Worm (Caenorhabditis elegans) whole organism, L1 larva: ENCODE data around the gene T28A11.22.

Experiments
- C16A3.4 ChIP-seq: fragments of 150-350 bp; optimal IDR thresholded peaks from 2 replicates; lab custom pipeline; 2014; ENCODE audit warnings: missing biosample characterization, missing genetic modification characterization
- C34B4.2 ChIP-seq: sonication (generic microtip); optimal IDR thresholded peaks from 2 replicates; lab custom pipeline; 2017; ENCODE audit warnings: mild to moderate bottlenecking, missing genetic modification characterization, missing compliant biosample characterization
- F16B12.6 ChIP-seq: fragments of 150-350 bp; optimal IDR thresholded peaks from 2 replicates; lab custom pipeline; 2014; ENCODE audit warnings: missing biosample characterization, missing genetic modification characterization
- ama-1 ChIP-seq: fragments of 150-350 bp; optimal IDR thresholded peaks from 2 replicates; lab custom pipeline; 2014
- ceh-8 ChIP-seq: fragments of 200-800 bp; sonication (Bioruptor generic); optimal IDR thresholded peaks from 2 replicates; lab custom pipeline; 2018; ENCODE audit warnings: mild to moderate bottlenecking, missing genetic modification characterization, moderate library complexity, missing compliant biosample characterization
- ceh-90 ChIP-seq: sonication (generic microtip); optimal IDR thresholded peaks from 2 replicates; lab custom pipeline; 2016; ENCODE audit warnings: missing genetic modification characterization, missing compliant biosample characterization
- efl-1 ChIP-seq, 4 experiments: fragments of 150-350 bp; optimal IDR thresholded peaks in 3 of 4; peaks in 1 of 4; 1 replicate in 1 of 4; 2 replicates in 3 of 4; lab custom pipeline; 2014; ENCODE audit warnings: missing biosample characterization in 2 of 4, missing genetic modification characterization in 2 of 4, missing genetic modification reagents in 2 of 4
- efl-3 ChIP-seq: fragments of 200-800 bp; sonication (Bioruptor generic); optimal IDR thresholded peaks from 2 replicates; lab custom pipeline; 2018; ENCODE audit warnings: mild to moderate bottlenecking, missing genetic modification characterization, missing compliant biosample characterization
- egl-13 ChIP-seq: sonication (generic microtip); optimal IDR thresholded peaks from 2 replicates; lab custom pipeline; 2016; ENCODE audit warnings: missing genotype, missing genetic modification reagents, missing genetic modification characterization, missing compliant biosample characterization
- fkh-10 ChIP-seq: sonication (generic microtip); optimal IDR thresholded peaks from 2 replicates; lab custom pipeline; 2017; ENCODE audit warnings: missing biosample characterization, missing genetic modification reagents, missing genetic modification characterization
- fkh-4 ChIP-seq: sonication (generic microtip); optimal IDR thresholded peaks from 2 replicates; lab custom pipeline; 2016; ENCODE audit warnings: missing compliant biosample characterization, missing genetic modification characterization, borderline replicate concordance
- fkh-8 ChIP-seq: sonication (generic microtip); optimal IDR thresholded peaks from 2 replicates; lab custom pipeline; 2016; ENCODE audit warnings: mild to moderate bottlenecking, missing genetic modification characterization, missing compliant biosample characterization
- fos-1 ChIP-seq: fragments of 150-350 bp; optimal IDR thresholded peaks from 2 replicates; lab custom pipeline; 2014; ENCODE audit warnings: missing biosample characterization, missing genetic modification characterization
- hpl-2 ChIP-seq: fragments of 150-350 bp; optimal IDR thresholded peaks from 2 replicates; lab custom pipeline; 2014; ENCODE audit warnings: missing biosample characterization, missing genetic modification reagents, missing genetic modification characterization
- isw-1 ChIP-seq: fragments of 200-800 bp; sonication (Bioruptor generic); IDR thresholded peaks from 2 replicates; pipeline ENCODE4 v1.3.6; 2022; ENCODE audit warnings: missing genetic modification characterization, missing compliant biosample characterization
- lin-14 ChIP-seq: fragments of 200-800 bp; sonication (Bioruptor generic); optimal IDR thresholded peaks from 2 replicates; lab custom pipeline; 2018; ENCODE audit warnings: mild to moderate bottlenecking, missing genetic modification characterization, moderate library complexity, missing compliant biosample characterization
- mdl-1 ChIP-seq, 2 experiments: fragments of 150-350 bp; optimal IDR thresholded peaks; 2 replicates each; lab custom pipeline; 2014 to 2017; ENCODE audit warnings: missing biosample characterization in 2 of 2, missing genetic modification characterization in 2 of 2, inconsistent platforms in 1 of 2
- mef-2 ChIP-seq: fragments of 150-350 bp; optimal IDR thresholded peaks from 2 replicates; lab custom pipeline; 2014; ENCODE audit warnings: missing biosample characterization, missing genetic modification characterization
- nhr-19 ChIP-seq: fragments of 200-800 bp; sonication (Bioruptor generic); conservative IDR thresholded peaks from 2 replicates; pipeline ENCODE4 v1.3.6; 2022; ENCODE audit warnings: missing genetic modification characterization, missing compliant biosample characterization
- nhr-20 ChIP-seq: sonication (generic microtip); optimal IDR thresholded peaks from 2 replicates; lab custom pipeline; 2016; ENCODE audit warnings: mild to moderate bottlenecking, missing genetic modification characterization, missing compliant biosample characterization
- nhr-28 ChIP-seq: fragments of 150-350 bp; optimal IDR thresholded peaks from 2 replicates; lab custom pipeline; 2014; ENCODE audit warnings: missing biosample characterization, missing genetic modification characterization
- nhr-47 ChIP-seq: sonication (generic microtip); optimal IDR thresholded peaks from 2 replicates; lab custom pipeline; 2016; ENCODE audit warnings: mild to moderate bottlenecking, missing genetic modification characterization, moderate library complexity, missing compliant biosample characterization
- nhr-71 ChIP-seq: sonication (generic microtip); optimal IDR thresholded peaks from 2 replicates; lab custom pipeline; 2016; ENCODE audit warnings: mild to moderate bottlenecking, missing genetic modification characterization, moderate library complexity, missing compliant biosample characterization
- nhr-77 ChIP-seq: fragments of 150-350 bp; optimal IDR thresholded peaks from 2 replicates; lab custom pipeline; 2014; ENCODE audit warnings: missing biosample characterization, missing genetic modification characterization
- pag-3 ChIP-seq: sonication (generic microtip); optimal IDR thresholded peaks from 2 replicates; lab custom pipeline; 2017; ENCODE audit warnings: missing genetic modification characterization, mild to moderate bottlenecking, missing compliant biosample characterization, antibody characterized with exemption, borderline replicate concordance; ENCODE audit not compliant: insufficient read depth
- rnt-1 ChIP-seq: sonication (generic microtip); optimal IDR thresholded peaks from 2 replicates; lab custom pipeline; 2016; ENCODE audit warnings: mild to moderate bottlenecking, missing genetic modification characterization, moderate library complexity, missing compliant biosample characterization
- snpc-4 ChIP-seq: fragments of 150-350 bp; optimal IDR thresholded peaks from 2 replicates; lab custom pipeline; 2014; ENCODE audit warnings: missing biosample characterization, missing genetic modification characterization
- sox-4 ChIP-seq: sonication (generic microtip); optimal IDR thresholded peaks from 2 replicates; lab custom pipeline; 2016; ENCODE audit warnings: missing genetic modification characterization, missing compliant biosample characterization
- swsn-7 ChIP-seq: sonication (generic microtip); optimal IDR thresholded peaks from 2 replicates; lab custom pipeline; 2016; ENCODE audit warnings: missing genetic modification characterization, missing compliant biosample characterization
- unc-30 ChIP-seq: sonication (generic microtip); optimal IDR thresholded peaks from 2 replicates; lab custom pipeline; 2017; ENCODE audit warnings: missing biosample characterization, missing genetic modification characterization
- unc-62 ChIP-seq: fragments of 150-350 bp; optimal IDR thresholded peaks from 2 replicates; lab custom pipeline; 2014; ENCODE audit warnings: missing biosample characterization, missing genetic modification reagents, missing genetic modification characterization
- unc-98 ChIP-seq: fragments of 200-800 bp; sonication (Bioruptor generic); IDR thresholded peaks from 2 replicates; pipeline ENCODE4 v1.3.6; 2022; ENCODE audit warnings: missing genetic modification characterization, missing compliant biosample characterization
- ztf-11 ChIP-seq, 2 experiments: sonication (generic microtip); optimal IDR thresholded peaks; 2 replicates each; lab custom pipeline; 2016 to 2017; ENCODE audit warnings: missing genetic modification characterization in 2 of 2, missing biosample characterization in 1 of 2, missing compliant biosample characterization in 1 of 2
- ztf-4 ChIP-seq: fragments of 150-350 bp; optimal IDR thresholded peaks from 2 replicates; lab custom pipeline; 2014; ENCODE audit warnings: missing biosample characterization, missing genetic modification characterization

Gene T28A11.22

DNA sequence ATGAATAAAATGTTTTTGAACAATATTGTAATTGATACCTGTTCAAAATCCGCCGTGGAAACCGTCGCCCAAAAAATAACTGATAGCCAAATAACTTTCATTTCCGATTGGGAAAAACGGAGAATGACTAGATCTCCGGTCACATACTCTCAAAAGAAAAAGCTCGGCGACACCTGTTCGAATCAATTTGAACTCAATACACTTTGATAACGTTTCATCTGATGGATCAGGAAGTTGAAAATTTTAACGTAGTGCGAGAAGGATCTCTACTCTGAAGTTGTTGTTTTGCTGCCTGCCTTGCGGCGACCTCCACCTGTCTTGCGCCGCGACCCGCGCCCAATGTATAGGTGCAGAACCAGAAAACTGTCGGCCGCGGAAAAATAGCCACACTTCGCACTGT is 15.8 kb downstream of the T28A11.22 start, which contains the start of gene T28A11.20:
Gene T28A11.20, minus strand, starts transcription at position 101 of the 400 bp plus-strand sequence.
- TF ChIP-seq nhr-77 (tag; lab: Kevin White, UChicago) (no peak), efl-1 (optimal IDR thresholded peaks at IDR 0.05; lab: Kevin White, UChicago) (no peak), efl-1 (GFP tag; optimal IDR thresholded peaks at IDR 0.05 in 1 of 2; lab: Kevin White, UChicago) (peak in 1 of 2 experiments; percentile 70)

- no peak for TF ChIP-seq efl-3
- TF ChIP-seq C16A3.4: no peak
- no peak for TF ChIP-seq ztf-4 (tag; lab: Kevin White, UChicago)
- no peak for TF ChIP-seq pag-3
- TF ChIP-seq mdl-1 (tag; optimal IDR thresholded peaks at IDR 0.05; lab: Kevin White, UChicago): no peak
- no peak for TF ChIP-seq isw-1 (GFP tag; lab: Robert Waterston, UW)
- no peak for TF ChIP-seq ceh-8 (GFP tag; lab: Kevin White, UChicago)
- TF ChIP-seq fos-1 (tag; lab: Kevin White, UChicago): no peak
- TF ChIP-seq, all 84 proteins: peak for 0
These were observed 16.3 kb downstream of the T28A11.22 start, which contains the start of gene T28A11.4 for ce11 chrV:3273577-3274100. TSS of gene T28A11.4 (plus strand) at chrV:3274050.

ce11 chrV:3275033-3275432 is 17.7 kb downstream of the T28A11.22 start, which contains the start of gene T28A11.3:
TSS of gene T28A11.3 (plus strand) at chrV:3275333.
- TF ChIP-seq unc-62 (GFP tag; lab: Kevin White, UChicago) (no peak), rnt-1 (tag; lab: Kevin White, UChicago) (no peak), nhr-28 (tag; lab: Kevin White, UChicago) (no peak), snpc-4 (tag; lab: Kevin White, UChicago) (no peak), C16A3.4 (no peak), lin-14 (GFP tag; lab: Kevin White, UChicago) (no peak)

DNA sequence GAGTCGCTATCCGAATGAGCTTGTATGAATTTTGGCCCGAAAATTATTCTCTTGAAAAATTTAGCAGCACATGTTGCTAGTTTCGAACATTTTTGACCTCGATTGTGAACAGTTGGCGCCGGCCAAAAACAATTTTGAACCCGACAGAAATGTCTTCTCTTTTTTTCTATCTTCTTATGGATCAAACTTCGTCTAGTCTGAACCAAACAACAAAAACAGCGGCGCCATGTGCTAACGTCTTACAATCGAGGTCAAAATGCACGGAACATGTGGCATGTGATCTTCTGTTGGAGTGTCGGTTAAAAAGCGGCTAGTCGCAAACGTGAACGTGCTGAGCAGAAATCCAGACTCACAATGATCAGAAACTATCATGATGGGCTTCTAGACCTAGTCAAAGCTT is 18.8 kb downstream of the T28A11.22 start:
- TF ChIP-seq F16B12.6: no peak
- TF ChIP-seq efl-1 (optimal IDR thresholded peaks at IDR 0.05; lab: Kevin White, UChicago): no peak
- TF ChIP-seq efl-1 (GFP tag; optimal IDR thresholded peaks at IDR 0.05 in 1 of 2; lab: Kevin White, UChicago): no peak
- no peak for TF ChIP-seq ceh-90
- TF ChIP-seq nhr-20 (tag; lab: Kevin White, UChicago): peak; percentile 29
- TF ChIP-seq snpc-4 (tag; lab: Kevin White, UChicago): no peak
- no peak for TF ChIP-seq hpl-2 (GFP tag; lab: Kevin White, UChicago)
- no peak for TF ChIP-seq fkh-10 (GFP tag; lab: Kevin White, UChicago)
- no peak for TF ChIP-seq isw-1 (GFP tag; lab: Robert Waterston, UW)
- TF ChIP-seq nhr-71 (tag; lab: Kevin White, UChicago): peak; percentile 71
- no peak for TF ChIP-seq unc-98 (GFP tag; lab: Robert Waterston, UW)
- no peak for TF ChIP-seq nhr-47 (tag; lab: Kevin White, UChicago)
- TF ChIP-seq ama-1 (lab: Kevin White, UChicago): no peak
- TF ChIP-seq nhr-19 (GFP tag; lab: Robert Waterston, UW): peak; percentile 33; the same call in 1 of the 2 replicates
- TF ChIP-seq mef-2 (tag; lab: Kevin White, UChicago): no peak
- TF ChIP-seq lin-14 (GFP tag; lab: Kevin White, UChicago): peak; percentile 75
- TF ChIP-seq fkh-8 (tag; lab: Kevin White, UChicago): no peak
- no peak for TF ChIP-seq unc-30 (tag; lab: Kevin White, UChicago)
- TF ChIP-seq swsn-7 (tag; lab: Kevin White, UChicago): no peak
- no peak for TF ChIP-seq sox-4 (tag; lab: Kevin White, UChicago)
- no peak for TF ChIP-seq fkh-4 (tag; lab: Kevin White, UChicago)
- TF ChIP-seq rnt-1 (tag; lab: Kevin White, UChicago): peak; percentile 49
- TF ChIP-seq ztf-11 (tag; optimal IDR thresholded peaks at IDR 0.05; lab: Kevin White, UChicago): no peak
- TF ChIP-seq egl-13: no peak
- TF ChIP-seq C34B4.2 (tag; lab: Kevin White, UChicago): no peak
